Fruit fly (Drosophila melanogaster) ovary, adult (tissue): ENCODE results near the gene asun.

Source experiments
- CG17801 ChIP-seq: fragments of 200-800 bp; optimal IDR thresholded peaks from 2 replicates; lab custom pipeline; 2019; ENCODE audit warnings: missing biosample characterization, mild to moderate bottlenecking, missing genetic modification characterization, moderate library complexity; ENCODE audit not compliant: partially characterized antibody

Gene asun

DNA sequence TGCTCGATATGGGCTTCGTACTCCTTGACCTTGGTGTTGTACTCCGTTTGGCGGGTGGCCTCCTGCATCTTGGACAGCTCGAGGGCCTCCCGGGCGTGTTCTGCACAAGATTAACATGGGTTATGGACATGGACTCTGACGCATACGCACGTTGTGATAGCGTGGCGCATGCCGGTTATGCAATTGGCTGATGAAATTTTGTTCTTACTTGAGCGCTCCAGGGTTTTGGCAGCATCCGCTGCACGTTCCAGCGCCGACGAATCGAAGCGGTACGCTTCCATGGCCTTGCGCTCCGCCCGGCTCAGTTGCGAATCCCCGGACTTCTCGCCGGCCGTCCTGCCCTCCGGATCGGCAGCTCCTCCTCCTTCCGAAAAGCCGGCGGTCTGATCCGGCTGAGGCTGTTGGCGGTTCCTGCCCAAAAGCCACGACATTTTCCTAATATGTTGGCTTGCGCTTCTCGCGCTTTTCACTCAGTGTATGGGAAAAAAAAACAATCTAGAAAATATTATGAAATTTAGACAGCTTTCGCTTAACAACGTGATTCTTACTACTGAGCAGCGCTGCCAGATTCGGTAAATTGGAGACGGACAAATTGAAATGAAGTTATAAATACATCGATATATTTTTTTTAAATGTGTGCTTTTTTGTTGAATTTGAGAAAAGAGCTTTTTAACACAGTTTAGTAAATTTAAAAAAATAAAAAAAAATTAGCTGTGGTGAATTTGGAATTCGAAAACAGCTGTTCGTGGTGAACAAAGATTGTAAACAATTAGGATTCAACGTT, at the start of gene asun, which contains the start of gene bor:
asun (plus strand) TSS at position 750 of the 784 bp plus-strand sequence.
bor (minus strand) TSS at position 594 of the 784 bp plus-strand sequence.
- TF ChIP-seq CG17801 (GFP tag; lab: Kevin White, UChicago): peak; percentile 67

- no peak for TF ChIP-seq CG17801 (GFP tag; lab: Kevin White, UChicago)
These were observed 49.4 kb upstream of the asun start for dm6 chr3R:16214474-16215318.

- no peak for TF ChIP-seq CG17801 (GFP tag; lab: Kevin White, UChicago)
These were observed 48.8 kb upstream of the asun start for dm6 chr3R:16215319-16215701.

DNA sequence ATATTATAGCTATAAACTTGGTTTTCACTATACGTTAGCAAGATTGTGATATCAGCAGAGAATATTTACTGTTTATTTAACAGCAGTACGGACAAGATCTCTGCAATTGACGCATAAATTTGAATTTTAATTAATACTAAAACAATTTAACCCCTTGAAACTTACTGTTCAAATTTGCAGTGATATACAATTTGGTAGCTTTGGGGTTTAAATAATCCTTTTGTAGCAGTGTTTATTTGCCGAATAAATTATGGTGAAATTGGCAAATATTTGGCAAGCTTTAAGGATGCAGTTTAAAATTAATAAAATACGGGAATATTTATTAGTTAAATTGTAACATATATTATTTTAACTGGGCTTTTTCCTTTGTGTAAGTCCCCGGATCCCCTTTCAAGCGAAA, 46.7 kb upstream of the asun start:
- TF ChIP-seq CG17801 (GFP tag; lab: Kevin White, UChicago): no peak

DNA sequence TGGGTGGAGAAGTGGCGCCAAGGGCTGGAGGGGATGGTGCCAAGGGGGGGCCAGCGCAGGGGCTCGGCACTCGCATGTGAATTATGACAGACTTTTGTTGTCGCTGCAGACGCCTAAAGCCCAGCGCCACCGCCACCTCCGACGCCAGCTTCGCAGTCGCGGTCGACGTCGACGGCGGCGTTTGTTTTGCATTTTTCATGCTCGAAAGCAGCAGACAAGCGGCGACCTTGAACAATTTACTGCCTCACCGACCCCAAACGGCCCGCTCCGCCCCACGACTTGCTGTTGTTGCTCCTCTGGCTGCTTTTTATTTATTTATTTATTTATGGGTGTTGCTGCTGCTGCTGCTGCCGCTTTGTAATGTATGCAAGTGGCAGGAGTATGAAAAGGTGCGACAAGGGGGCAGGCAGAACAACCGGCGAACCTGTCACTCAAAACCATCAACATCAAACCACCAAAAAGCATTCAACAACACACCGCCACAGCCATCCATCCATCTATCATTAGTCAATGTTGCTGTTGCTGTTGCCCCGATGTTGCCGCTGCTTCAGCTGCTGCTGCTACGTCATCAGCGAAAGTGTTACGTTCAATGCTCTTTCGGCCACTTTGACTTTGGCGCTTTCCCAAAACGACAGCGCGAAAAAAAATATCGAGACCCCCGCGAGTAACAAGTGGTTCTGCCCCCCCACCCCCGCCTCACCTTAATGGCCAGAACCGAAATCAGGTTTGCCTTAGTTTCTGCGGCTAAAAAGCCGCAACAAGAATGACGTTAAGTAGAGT, 45.6 kb upstream of the asun start:
- TF ChIP-seq CG17801 (GFP tag; lab: Kevin White, UChicago): no peak

DNA sequence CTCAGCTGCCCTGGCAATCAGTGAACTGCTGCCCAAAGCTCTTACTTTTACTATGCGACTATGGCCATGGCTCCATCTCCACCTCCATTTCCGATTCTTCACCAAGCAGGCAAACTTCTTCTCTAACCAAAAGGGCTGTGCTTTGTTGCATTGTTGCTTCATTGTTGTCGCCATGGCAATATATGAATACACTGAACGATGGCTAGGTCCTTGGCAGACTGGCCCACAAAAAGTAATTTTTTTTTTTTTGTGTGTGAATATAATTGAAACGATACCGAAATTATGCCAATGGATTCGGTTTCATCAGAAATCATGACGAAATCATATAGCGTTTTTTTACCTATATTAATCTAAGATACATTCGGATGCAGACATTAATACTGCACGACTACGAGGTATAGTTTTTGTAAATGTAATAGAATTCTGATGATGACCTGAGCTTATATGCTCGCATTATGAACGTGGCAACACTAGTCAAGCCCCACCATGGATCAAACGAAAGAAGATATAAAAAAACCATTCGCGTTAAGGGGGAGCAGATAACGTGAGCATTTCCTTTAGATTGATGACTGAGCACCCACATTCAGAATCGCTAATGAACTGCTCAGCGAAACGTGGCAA, 43.9 kb upstream of the asun start:
- no peak for TF ChIP-seq CG17801 (GFP tag; lab: Kevin White, UChicago)

dm6 chr3R:16220854-16221253, 43.2 kb upstream of the asun start:
- TF ChIP-seq CG17801 (GFP tag; lab: Kevin White, UChicago): no peak

dm6 chr3R:16221359-16222299, 42.4 kb upstream of the asun start:
- TF ChIP-seq CG17801 (GFP tag; lab: Kevin White, UChicago): no peak

DNA sequence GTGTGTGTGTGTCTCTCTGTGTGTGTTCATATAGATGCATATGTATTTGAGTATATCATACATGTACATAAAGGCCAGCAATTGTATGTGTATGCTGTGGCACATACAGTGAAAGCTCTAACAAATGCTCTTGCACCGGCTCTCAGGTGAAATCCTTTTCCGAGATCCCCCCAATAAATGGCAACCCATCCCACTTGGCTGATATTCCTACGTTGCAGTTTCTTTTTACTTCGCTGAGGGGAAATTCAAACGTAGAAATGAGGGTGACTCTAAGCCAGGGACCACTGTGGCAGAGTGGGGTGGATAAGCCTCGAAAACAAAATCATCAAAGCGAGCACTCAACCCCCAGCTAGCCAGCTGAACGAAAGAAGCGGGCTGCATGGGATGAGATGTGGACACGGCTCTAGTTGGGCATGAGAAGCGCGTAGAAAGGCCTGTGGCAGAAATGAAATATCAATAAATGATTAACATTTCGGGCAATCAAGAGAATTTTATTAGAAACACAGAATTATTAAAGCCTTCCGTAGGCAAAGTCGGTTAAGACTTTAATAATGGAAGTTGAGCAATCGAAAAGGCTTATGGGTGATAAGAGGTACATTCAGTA, 41.7 kb upstream of the asun start:
- peak; percentile 30 for TF ChIP-seq CG17801 (GFP tag; lab: Kevin White, UChicago)

DNA sequence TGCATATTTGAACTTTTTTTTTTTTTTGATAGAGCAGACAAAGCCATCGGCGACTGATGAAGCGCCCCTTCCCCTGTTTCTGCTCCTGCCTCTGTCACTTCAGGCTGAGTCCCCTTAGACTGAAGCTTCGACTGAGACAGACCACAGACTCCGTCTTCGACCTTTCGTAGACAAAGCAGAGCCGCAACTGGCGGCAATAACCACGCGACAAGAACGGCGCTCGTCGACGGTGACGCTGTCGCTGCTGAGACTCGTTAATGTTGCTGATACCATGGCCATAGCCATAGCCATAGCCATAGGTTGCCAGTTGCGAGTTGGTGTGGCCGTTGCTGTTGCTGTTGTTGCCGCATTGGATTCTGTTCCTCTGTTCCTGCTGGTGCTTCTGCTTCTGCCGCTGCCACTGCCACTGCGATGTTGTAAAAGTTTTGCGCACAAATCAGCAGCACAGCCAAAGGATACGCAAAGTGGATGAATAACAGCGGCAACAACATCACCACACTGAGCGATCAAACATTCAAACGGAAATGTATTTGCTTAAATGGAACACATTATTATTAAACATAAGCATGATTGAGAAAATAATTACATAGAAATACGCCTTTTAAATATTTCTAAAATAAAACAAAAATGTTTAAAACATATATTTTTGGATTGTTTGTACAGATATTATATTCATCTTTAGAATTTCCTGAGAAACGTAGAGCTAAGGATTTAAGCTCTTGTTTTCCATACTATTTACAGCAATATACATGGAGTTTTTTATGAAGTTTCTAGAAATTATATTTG, 40.6 kb upstream of the asun start:
- TF ChIP-seq CG17801 (GFP tag; lab: Kevin White, UChicago): no peak

- peak; percentile 86 for TF ChIP-seq CG17801 (GFP tag; lab: Kevin White, UChicago)
These were observed 39.5 kb upstream of the asun start for dm6 chr3R:16224415-16225165.

dm6 chr3R:16225351-16225750, 38.7 kb upstream of the asun start, which contains the start of gene tara:
Gene tara, plus strand, starts transcription at chr3R:16225651.
- no peak for TF ChIP-seq CG17801 (GFP tag; lab: Kevin White, UChicago)
